Worm (Caenorhabditis elegans) whole organism, L4 larva: ENCODE measurements around the gene F46F2.3.

Experiments used
- D1046.2 ChIP-seq: fragments of 200-800 bp; sonication (Bioruptor generic); IDR thresholded peaks from 2 replicates; pipeline ENCODE4 v1.3.6; 2022; ENCODE audit warnings: missing genetic modification characterization, missing compliant biosample characterization
- F37D6.2 ChIP-seq: sonication (generic microtip); optimal IDR thresholded peaks from 2 replicates; lab custom pipeline; 2016; ENCODE audit warnings: mild to moderate bottlenecking, missing genetic modification characterization, missing compliant biosample characterization
- F44E2.7 ChIP-seq: fragments of 200-800 bp; sonication (Bioruptor generic); IDR thresholded peaks from 2 replicates; pipeline ENCODE4 v2.1.2; 2022; ENCODE audit warnings: missing genetic modification characterization, missing compliant biosample characterization
- ZK337.2 ChIP-seq: fragments of 200-800 bp; sonication (Bioruptor generic); IDR thresholded peaks from 2 replicates; pipeline ENCODE4 v1.3.6; 2022; ENCODE audit warnings: missing genetic modification reagents, missing genetic modification characterization, missing compliant biosample characterization
- ZK546.5 ChIP-seq, 2 experiments: sonication (generic microtip); optimal IDR thresholded peaks; 2 replicates each; lab custom pipeline; 2017; ENCODE audit warnings: missing biosample characterization in 2 of 2, missing genetic modification characterization in 2 of 2
- ama-1 ChIP-seq: fragments of 150-350 bp; optimal IDR thresholded peaks from 2 replicates; lab custom pipeline; 2014; ENCODE audit warnings: inconsistent platforms, mixed read lengths
- arid-1 ChIP-seq: fragments of 200-800 bp; sonication (Bioruptor generic); conservative IDR thresholded peaks from 2 replicates; pipeline ENCODE4 v1.3.6; 2022; ENCODE audit warnings: missing genetic modification reagents, missing genetic modification characterization, missing compliant biosample characterization
- ceh-20 ChIP-seq: fragments of 200-800 bp; sonication (Bioruptor generic); IDR thresholded peaks from 2 replicates; pipeline ENCODE4 v1.3.6; 2022; ENCODE audit warnings: missing genetic modification reagents, missing genetic modification characterization, missing compliant biosample characterization
- ceh-44 ChIP-seq: fragments of 200-800 bp; sonication (Bioruptor generic); IDR thresholded peaks from 2 replicates; pipeline ENCODE4 v1.3.6; 2022; ENCODE audit warnings: missing genetic modification reagents, missing genetic modification characterization, missing compliant biosample characterization
- ceh-82 ChIP-seq: sonication (generic microtip); optimal IDR thresholded peaks from 2 replicates; lab custom pipeline; 2017; ENCODE audit warnings: missing biosample characterization, missing genetic modification characterization
- ces-1 ChIP-seq: fragments of 150-350 bp; sonication (generic microtip); optimal IDR thresholded peaks from 4 replicates; lab custom pipeline; 2014; ENCODE audit warnings: missing biosample characterization, missing genetic modification reagents, missing genetic modification characterization
- daf-16 ChIP-seq, 3 experiments: sonication (generic microtip); optimal IDR thresholded peaks; 2 replicates each; lab custom pipeline; 2016 to 2017; ENCODE audit warnings: missing genetic modification characterization in 3 of 3, missing genetic modification reagents in 3 of 3, mild to moderate bottlenecking in 2 of 3, missing compliant biosample characterization in 2 of 3, missing biosample characterization in 1 of 3, moderate library complexity in 1 of 3
- daf-19 ChIP-seq: fragments of 200-800 bp; sonication (Bioruptor generic); conservative IDR thresholded peaks from 2 replicates; pipeline ENCODE4 v1.3.6; 2022; ENCODE audit warnings: missing genetic modification characterization, missing compliant biosample characterization
- dmd-6 ChIP-seq: fragments of 200-800 bp; sonication (Bioruptor generic); IDR thresholded peaks from 2 replicates; pipeline ENCODE4 v1.3.6; 2022; ENCODE audit warnings: missing genetic modification reagents, missing genetic modification characterization, missing compliant biosample characterization
- dmd-8 ChIP-seq: fragments of 200-800 bp; sonication (Bioruptor generic); IDR thresholded peaks from 2 replicates; pipeline ENCODE4 v1.3.6; 2022; ENCODE audit warnings: missing genetic modification characterization, missing compliant biosample characterization
- duxl-1 ChIP-seq: sonication (generic microtip); optimal IDR thresholded peaks from 2 replicates; lab custom pipeline; 2016; ENCODE audit warnings: mild to moderate bottlenecking, missing genetic modification characterization, moderate library complexity, missing compliant biosample characterization; ENCODE audit not compliant: poor library complexity
- fos-1 ChIP-seq: fragments of 150-350 bp; optimal IDR thresholded peaks from 2 replicates; lab custom pipeline; 2014; ENCODE audit warnings: missing biosample characterization, missing genetic modification characterization
- hif-1 ChIP-seq, 2 experiments: sonication (generic microtip); optimal IDR thresholded peaks; 2 replicates each; lab custom pipeline; 2016 to 2017; ENCODE audit warnings: missing compliant biosample characterization in 2 of 2, missing genetic modification characterization in 2 of 2, missing genetic modification reagents in 2 of 2, missing genotype in 2 of 2, mild to moderate bottlenecking in 1 of 2
- lin-29 ChIP-seq: fragments of 200-800 bp; sonication (Bioruptor generic); IDR thresholded peaks from 2 replicates; pipeline ENCODE4 v1.3.6; 2022; ENCODE audit warnings: missing genetic modification reagents, missing genetic modification characterization, missing compliant biosample characterization
- lin-38 ChIP-seq: fragments of 200-800 bp; sonication (Bioruptor generic); IDR thresholded peaks from 2 replicates; pipeline ENCODE4 v1.3.6; 2022; ENCODE audit warnings: missing genetic modification reagents, missing genetic modification characterization, missing compliant biosample characterization
- lir-3 ChIP-seq: sonication (generic microtip); optimal IDR thresholded peaks from 2 replicates; lab custom pipeline; 2016; ENCODE audit warnings: mild to moderate bottlenecking, missing genetic modification characterization, missing compliant biosample characterization
- mes-2 ChIP-seq: sonication (generic microtip); optimal IDR thresholded peaks from 2 replicates; lab custom pipeline; 2016; ENCODE audit warnings: missing genotype, mild to moderate bottlenecking, missing genetic modification characterization, missing compliant biosample characterization; ENCODE audit not compliant: poor library complexity, severe bottlenecking
- mxl-2 ChIP-seq: fragments of 200-800 bp; sonication (Bioruptor generic); conservative IDR thresholded peaks from 2 replicates; pipeline ENCODE4 v1.3.6; 2022; ENCODE audit warnings: missing genetic modification reagents, missing genetic modification characterization, missing compliant biosample characterization
- nhr-10 ChIP-seq: fragments of 150-350 bp; optimal IDR thresholded peaks from 2 replicates; lab custom pipeline; 2014; ENCODE audit warnings: missing biosample characterization, missing genetic modification characterization
- nhr-25 ChIP-seq: sonication (generic microtip); optimal IDR thresholded peaks from 2 replicates; lab custom pipeline; 2017; ENCODE audit warnings: missing genetic modification characterization, mild to moderate bottlenecking, missing compliant biosample characterization, antibody characterized with exemption, moderate library complexity, borderline replicate concordance; ENCODE audit not compliant: insufficient read depth
- nhr-28 ChIP-seq: fragments of 150-350 bp; optimal IDR thresholded peaks from 2 replicates; lab custom pipeline; 2014; ENCODE audit warnings: missing biosample characterization, missing genetic modification characterization
- nhr-41 ChIP-seq: fragments of 200-800 bp; sonication (Bioruptor generic); IDR thresholded peaks from 2 replicates; pipeline ENCODE4 v1.3.6; 2022; ENCODE audit warnings: missing genetic modification reagents, missing genetic modification characterization, missing compliant biosample characterization
- nhr-42 ChIP-seq: fragments of 200-800 bp; sonication (Bioruptor generic); IDR thresholded peaks from 2 replicates; pipeline ENCODE4 v1.3.6; 2022; ENCODE audit warnings: missing genetic modification characterization, missing compliant biosample characterization
- nhr-48 ChIP-seq: sonication (generic microtip); optimal IDR thresholded peaks from 2 replicates; lab custom pipeline; 2016; ENCODE audit warnings: mild to moderate bottlenecking, missing genetic modification characterization, missing compliant biosample characterization
- nhr-6 ChIP-seq: fragments of 150-350 bp; optimal IDR thresholded peaks from 2 replicates; lab custom pipeline; 2014; ENCODE audit warnings: missing biosample characterization, missing genetic modification characterization
- nhr-76 ChIP-seq: fragments of 150-350 bp; optimal IDR thresholded peaks from 2 replicates; lab custom pipeline; 2014; ENCODE audit warnings: missing biosample characterization, missing genetic modification characterization
- nhr-77 ChIP-seq: fragments of 150-350 bp; optimal IDR thresholded peaks from 2 replicates; lab custom pipeline; 2014; ENCODE audit warnings: missing biosample characterization, missing genetic modification characterization
- pqm-1 ChIP-seq: sonication (generic microtip); optimal IDR thresholded peaks from 2 replicates; lab custom pipeline; 2017; ENCODE audit warnings: missing biosample characterization, missing genetic modification characterization
- rbr-2 ChIP-seq: sonication (generic microtip); optimal IDR thresholded peaks from 2 replicates; lab custom pipeline; 2016; ENCODE audit warnings: missing genotype, missing genetic modification characterization, missing compliant biosample characterization
- set-16 ChIP-seq: fragments of 200-800 bp; sonication (Bioruptor generic); IDR thresholded peaks from 2 replicates; pipeline ENCODE4 v1.3.6; 2022; ENCODE audit warnings: missing genetic modification reagents, missing genetic modification characterization, missing compliant biosample characterization
- skn-1 ChIP-seq: fragments of 150-350 bp; optimal IDR thresholded peaks from 2 replicates; lab custom pipeline; 2014; ENCODE audit warnings: missing biosample characterization, missing genetic modification characterization
- snpc-1.2 ChIP-seq: fragments of 200-800 bp; sonication (Bioruptor generic); IDR thresholded peaks from 2 replicates; pipeline ENCODE4 v1.3.6; 2022; ENCODE audit warnings: missing genetic modification reagents, missing genetic modification characterization, missing compliant biosample characterization
- snpc-4 ChIP-seq: fragments of 150-350 bp; optimal IDR thresholded peaks from 2 replicates; lab custom pipeline; 2014; ENCODE audit warnings: missing biosample characterization, missing genetic modification characterization
- tag-97 ChIP-seq: fragments of 200-800 bp; sonication (Bioruptor generic); IDR thresholded peaks from 2 replicates; pipeline ENCODE4 v1.3.6; 2022; ENCODE audit warnings: missing genetic modification characterization, missing compliant biosample characterization
- tra-1 ChIP-seq: fragments of 200-800 bp; sonication (Bioruptor generic); IDR thresholded peaks from 2 replicates; pipeline ENCODE4 v1.3.6; 2022; ENCODE audit warnings: missing genetic modification reagents, missing genetic modification characterization, missing compliant biosample characterization
- unc-130 ChIP-seq: sonication (generic microtip); optimal IDR thresholded peaks from 2 replicates; lab custom pipeline; 2016; ENCODE audit warnings: missing genetic modification reagents, missing genetic modification characterization, missing compliant biosample characterization
- unc-39 ChIP-seq: sonication (generic microtip); optimal IDR thresholded peaks from 2 replicates; lab custom pipeline; 2017; ENCODE audit warnings: missing biosample characterization, missing genetic modification characterization
- vab-7 ChIP-seq: fragments of 200-800 bp; sonication (Bioruptor generic); IDR thresholded peaks from 2 replicates; pipeline ENCODE4 v1.3.6; 2022; ENCODE audit warnings: missing genetic modification reagents, missing genetic modification characterization, missing compliant biosample characterization
- ztf-11 ChIP-seq: fragments of 150-350 bp; optimal IDR thresholded peaks from 2 replicates; lab custom pipeline; 2014; ENCODE audit warnings: missing biosample characterization, missing genetic modification characterization
- ztf-7 ChIP-seq: fragments of 150-350 bp; optimal IDR thresholded peaks from 2 replicates; lab custom pipeline; 2014; ENCODE audit warnings: missing biosample characterization, missing genetic modification characterization

Gene F46F2.3

DNA sequence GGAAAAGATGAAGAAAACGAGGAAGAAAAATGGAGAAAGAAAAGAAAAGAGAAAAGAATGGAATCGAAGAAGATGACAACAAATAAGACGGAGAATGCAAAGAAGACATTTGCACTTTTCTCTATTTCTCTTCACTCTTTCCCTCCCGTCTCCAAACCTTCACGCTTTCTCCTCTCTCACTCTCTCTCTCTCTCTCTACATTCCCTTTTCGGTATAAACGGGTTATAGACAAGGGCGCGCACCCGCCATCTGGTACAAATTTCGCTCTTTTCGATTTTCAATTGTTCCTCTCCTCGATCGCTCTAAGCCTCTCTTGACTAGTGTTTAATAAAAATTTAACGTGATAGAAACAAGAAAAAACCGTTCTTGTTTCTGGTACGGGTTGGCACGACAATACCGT lies 16.7 kb upstream of the F46F2.3 start (continued):
- no peak for TF ChIP-seq lin-38
- TF ChIP-seq nhr-76 (tag; lab: Kevin White, UChicago): peak; percentile 7
- TF ChIP-seq arid-1 (GFP tag; lab: Robert Waterston, UW): 0 out of 2 replicates have a peak, but pooled peaks have one; percentile 46
- peak; percentile 73 for TF ChIP-seq rbr-2
- no peak for TF ChIP-seq fos-1

DNA sequence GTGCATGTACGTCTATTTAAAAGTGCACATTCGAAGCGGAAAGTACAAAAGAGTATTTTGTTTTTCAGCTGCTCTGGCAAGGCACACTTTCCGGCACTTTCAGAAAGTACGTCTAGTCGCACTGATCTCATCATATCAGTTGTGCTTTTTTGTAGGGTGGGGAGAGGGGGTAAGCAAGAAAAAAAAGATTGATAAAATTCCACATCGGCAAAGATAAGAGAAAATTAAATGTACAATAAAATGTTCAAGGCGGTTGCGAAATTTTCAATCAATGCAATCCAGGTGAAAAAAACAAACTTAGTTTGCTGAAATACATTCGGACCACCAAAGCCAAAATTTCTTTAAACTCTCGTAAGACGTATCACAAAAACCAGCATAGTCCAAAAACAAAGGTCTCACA lies 16.2 kb upstream of the F46F2.3 start:
- TF ChIP-seq nhr-28 (tag; lab: Kevin White, UChicago): peak; percentile 87
- peak; percentile 94 for TF ChIP-seq pqm-1 (tag; lab: Kevin White, UChicago)
- no peak for TF ChIP-seq tag-97 (GFP tag; lab: Robert Waterston, UW)
- TF ChIP-seq ceh-44 (GFP tag; lab: Robert Waterston, UW): no peak
- no peak for TF ChIP-seq ceh-82 (tag; lab: Kevin White, UChicago)
- TF ChIP-seq nhr-77 (tag; lab: Kevin White, UChicago): peak; percentile 5
- TF ChIP-seq ztf-7: no peak
- TF ChIP-seq daf-16 (GFP tag; optimal IDR thresholded peaks at IDR 0.05; lab: Kevin White, UChicago): no peak
- TF ChIP-seq daf-16 (tag; optimal IDR thresholded peaks at IDR 0.05; lab: Kevin White, UChicago): peak; percentile 76
- peak; percentile 69 for TF ChIP-seq dmd-6
- TF ChIP-seq tra-1: peak; percentile 29; the same call in 1 of the 2 replicates
- no peak for TF ChIP-seq unc-39 (tag; lab: Kevin White, UChicago)
- TF ChIP-seq F37D6.2 (tag; lab: Kevin White, UChicago): no peak
- no peak for TF ChIP-seq skn-1 (tag; lab: Kevin White, UChicago)
- no peak for TF ChIP-seq ces-1
- TF ChIP-seq vab-7 (GFP tag; lab: Robert Waterston, UW): no peak
- TF ChIP-seq unc-130 (GFP tag; lab: Kevin White, UChicago): no peak
- TF ChIP-seq set-16 (GFP tag; lab: Robert Waterston, UW): no peak
- TF ChIP-seq duxl-1 (tag; lab: Kevin White, UChicago): no peak
- peak; percentile 25 for TF ChIP-seq mes-2 (tag; lab: Kevin White, UChicago)
- no peak for TF ChIP-seq dmd-8 (GFP tag; lab: Robert Waterston, UW)

DNA sequence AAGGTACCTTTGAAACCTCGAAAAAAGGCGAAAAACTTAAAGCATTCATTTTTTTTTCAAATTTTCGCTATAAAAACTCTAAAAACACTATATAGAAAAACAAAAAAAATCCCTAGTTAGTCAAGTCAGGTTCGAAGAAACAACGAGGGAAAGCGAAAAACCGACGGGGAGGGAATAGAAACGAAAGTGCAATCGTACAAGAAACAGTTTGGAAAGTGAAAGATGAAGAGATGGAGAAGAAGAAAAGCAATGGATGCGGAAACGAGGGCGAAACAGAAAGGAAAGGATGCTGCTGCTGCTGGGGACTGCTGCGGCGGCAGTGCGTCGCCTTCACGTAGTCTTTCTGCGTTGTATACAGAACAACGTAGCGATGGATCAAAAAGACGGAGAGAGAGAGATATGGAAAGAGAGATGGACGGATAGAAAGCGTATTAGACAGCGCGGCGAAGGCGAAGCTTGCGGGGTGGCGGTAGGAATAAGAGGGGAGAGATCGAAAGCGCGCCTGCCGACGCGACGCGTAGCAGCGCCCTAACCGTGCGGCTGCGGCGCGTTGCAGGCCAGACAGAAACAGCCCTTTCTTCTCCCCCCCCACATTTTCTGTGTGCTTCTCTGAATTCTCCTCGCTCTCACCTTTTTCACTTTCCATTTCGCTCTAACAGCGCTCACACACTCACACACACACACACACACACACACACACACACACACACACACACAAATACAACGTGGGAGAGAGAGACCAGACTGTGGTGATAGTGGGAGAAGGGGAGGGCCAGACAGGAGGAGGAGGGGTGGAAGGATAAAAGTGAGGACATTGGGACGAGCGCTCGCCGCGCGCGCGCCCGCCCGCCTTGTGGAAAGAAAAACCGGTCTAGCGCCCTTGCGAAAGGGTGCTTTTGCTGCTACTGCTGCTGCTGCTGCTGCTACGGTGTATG lies 15.0 kb upstream of the F46F2.3 start:
- TF ChIP-seq nhr-25 (tag; lab: Kevin White, UChicago) (peak; percentile 85), nhr-41 (GFP tag; lab: Robert Waterston, UW) (peak; percentile 71; the same call in 1 of the 2 replicates), vab-7 (GFP tag; lab: Robert Waterston, UW) (no peak), nhr-6 (tag; lab: Kevin White, UChicago) (peak; percentile 72), snpc-4 (tag; lab: Kevin White, UChicago) (no peak), ceh-82 (tag; lab: Kevin White, UChicago) (no peak), hif-1 (tag; optimal IDR thresholded peaks at IDR 0.05; lab: Kevin White, UChicago) (peak in 1 of 2 experiments; percentile 77), unc-39 (tag; lab: Kevin White, UChicago) (no peak), nhr-48 (peak; percentile 96), nhr-42 (GFP tag; lab: Robert Waterston, UW) (no peak), daf-19 (no peak), ZK337.2 (GFP tag; lab: Robert Waterston, UW) (no peak), lir-3 (tag; lab: Kevin White, UChicago) (peak; percentile 33), D1046.2 (no peak), F44E2.7 (no peak), ztf-11 (tag; lab: Kevin White, UChicago) (no peak), ama-1 (no peak), nhr-28 (tag; lab: Kevin White, UChicago) (peak; percentile 94), ZK546.5 (tag; optimal IDR thresholded peaks at IDR 0.05; lab: Kevin White, UChicago) (no peak), ceh-20 (peak; percentile 54), mxl-2 (GFP tag; lab: Robert Waterston, UW) (peak; percentile 52; the same call in 1 of the 2 replicates), lin-29 (GFP tag; lab: Robert Waterston, UW) (no peak), set-16 (GFP tag; lab: Robert Waterston, UW) (peak; percentile 99), F37D6.2 (tag; lab: Kevin White, UChicago) (peak; percentile 28), arid-1 (GFP tag; lab: Robert Waterston, UW) (peak; percentile 60), snpc-1.2 (GFP tag; lab: Robert Waterston, UW) (0 out of 2 replicates have a peak, but pooled peaks have one; percentile 16), nhr-10 (tag; lab: Kevin White, UChicago) (peak; percentile 59)
